Worm (Caenorhabditis elegans) whole organism, young adult: ENCODE measurements around the gene trp-1.

Experiments used
- F23B12.7 ChIP-seq: sonication (generic microtip); optimal IDR thresholded peaks from 2 replicates; lab custom pipeline; 2017; ENCODE audit warnings: missing genetic modification characterization, mild to moderate bottlenecking, missing compliant biosample characterization, antibody characterized with exemption, moderate library complexity; ENCODE audit not compliant: insufficient read depth
- F37B4.10 ChIP-seq: fragments of 200-800 bp; sonication (Bioruptor generic); IDR thresholded peaks from 2 replicates; pipeline ENCODE4 v1.3.6; 2022; ENCODE audit warnings: missing genetic modification characterization, missing compliant biosample characterization
- F57C9.4 ChIP-seq: sonication (generic microtip); optimal IDR thresholded peaks from 2 replicates; lab custom pipeline; 2017; ENCODE audit warnings: mild to moderate bottlenecking, missing genetic modification characterization, missing compliant biosample characterization
- Y53F4B.3 ChIP-seq: fragments of 200-800 bp; sonication (Bioruptor generic); IDR thresholded peaks from 2 replicates; pipeline ENCODE4 v1.3.6; 2022; ENCODE audit warnings: missing genetic modification reagents, missing genetic modification characterization, missing compliant biosample characterization
- attf-3 ChIP-seq: fragments of 200-800 bp; sonication (Bioruptor generic); conservative IDR thresholded peaks from 2 replicates; pipeline ENCODE4 v1.3.6; 2022; ENCODE audit warnings: missing genetic modification reagents, missing genetic modification characterization, missing compliant biosample characterization
- attf-6 ChIP-seq: fragments of 200-800 bp; sonication (Bioruptor generic); IDR thresholded peaks from 2 replicates; pipeline ENCODE4 v1.3.6; 2022; ENCODE audit warnings: missing genetic modification reagents, missing genetic modification characterization, missing compliant biosample characterization
- ccch-3 ChIP-seq: fragments of 200-800 bp; sonication (Bioruptor generic); optimal IDR thresholded peaks from 2 replicates; lab custom pipeline; 2018; ENCODE audit warnings: mild to moderate bottlenecking, missing genetic modification characterization, missing compliant biosample characterization
- cebp-1 ChIP-seq, 2 experiments: fragments of 200-800 bp in 1 of 2; sonication (Bioruptor generic) in 1 of 2; sonication (generic microtip) in 1 of 2; IDR thresholded peaks in 1 of 2; optimal IDR thresholded peaks in 1 of 2; 2 replicates each; pipeline versions ENCODE4 v1.3.6 to Lab custom; 2017 to 2022; ENCODE audit warnings: missing compliant biosample characterization in 2 of 2, missing genetic modification characterization in 2 of 2, mild to moderate bottlenecking in 1 of 2, missing genetic modification reagents in 1 of 2, moderate library complexity in 1 of 2
- ceh-40 ChIP-seq: fragments of 200-800 bp; sonication (Bioruptor generic); IDR thresholded peaks from 2 replicates; pipeline ENCODE4 v1.3.6; 2022; ENCODE audit warnings: missing genetic modification characterization, missing compliant biosample characterization
- ceh-91 ChIP-seq: fragments of 200-800 bp; sonication (Bioruptor generic); IDR thresholded peaks from 2 replicates; pipeline ENCODE4 v1.3.6; 2022; ENCODE audit warnings: missing genetic modification reagents, missing genetic modification characterization, missing compliant biosample characterization
- egl-18 ChIP-seq: fragments of 200-800 bp; sonication (Bioruptor generic); IDR thresholded peaks from 2 replicates; pipeline ENCODE4 v1.3.6; 2022; ENCODE audit warnings: missing genetic modification reagents, missing genetic modification characterization, missing compliant biosample characterization
- hrde-1 ChIP-seq: sonication (generic microtip); optimal IDR thresholded peaks from 2 replicates; lab custom pipeline; 2016; ENCODE audit warnings: missing genetic modification characterization, mild to moderate bottlenecking, missing compliant biosample characterization, moderate library complexity, missing genotype, missing genetic modification reagents, borderline replicate concordance
- lag-1 ChIP-seq: fragments of 200-800 bp; sonication (Bioruptor generic); IDR thresholded peaks from 2 replicates; pipeline ENCODE4 v1.3.6; 2022; ENCODE audit warnings: missing genetic modification reagents, missing genetic modification characterization, missing compliant biosample characterization
- lin-26 ChIP-seq: fragments of 200-800 bp; sonication (Bioruptor generic); IDR thresholded peaks from 2 replicates; pipeline ENCODE4 v1.3.6; 2022; ENCODE audit warnings: missing genetic modification reagents, missing genetic modification characterization, missing compliant biosample characterization
- lsl-1 ChIP-seq: fragments of 200-800 bp; sonication (Bioruptor generic); optimal IDR thresholded peaks from 2 replicates; lab custom pipeline; 2018; ENCODE audit warnings: mild to moderate bottlenecking, missing genetic modification characterization, moderate library complexity, missing compliant biosample characterization
- madf-10 ChIP-seq: sonication (generic microtip); optimal IDR thresholded peaks from 2 replicates; lab custom pipeline; 2016; ENCODE audit warnings: mild to moderate bottlenecking, missing genetic modification characterization, missing compliant biosample characterization
- nfya-1 ChIP-seq: sonication (generic microtip); optimal IDR thresholded peaks from 2 replicates; lab custom pipeline; 2017; ENCODE audit warnings: antibody characterized with exemption, missing compliant biosample characterization, missing genetic modification characterization, borderline replicate concordance; ENCODE audit not compliant: insufficient read depth
- nfya-2 ChIP-seq: fragments of 200-800 bp; sonication (Bioruptor generic); IDR thresholded peaks from 2 replicates; pipeline ENCODE4 v1.3.6; 2022; ENCODE audit warnings: missing genetic modification reagents, missing genetic modification characterization, missing compliant biosample characterization
- nhr-27 ChIP-seq: fragments of 200-800 bp; sonication (Bioruptor generic); optimal IDR thresholded peaks from 2 replicates; lab custom pipeline; 2018; ENCODE audit warnings: mild to moderate bottlenecking, missing genetic modification characterization, moderate library complexity, missing compliant biosample characterization
- repo-1 ChIP-seq: sonication (generic microtip); optimal IDR thresholded peaks from 2 replicates; lab custom pipeline; 2017; ENCODE audit warnings: mild to moderate bottlenecking, missing genetic modification characterization, missing compliant biosample characterization
- sea-2 ChIP-seq: fragments of 200-800 bp; sonication (Bioruptor generic); IDR thresholded peaks from 2 replicates; pipeline ENCODE4 v1.3.6; 2022; ENCODE audit warnings: missing genetic modification characterization, missing compliant biosample characterization
- tlf-1 ChIP-seq: fragments of 200-800 bp; sonication (Bioruptor generic); optimal IDR thresholded peaks from 2 replicates; lab custom pipeline; 2018; ENCODE audit warnings: mild to moderate bottlenecking, missing genetic modification characterization, missing compliant biosample characterization
- zfh-2 ChIP-seq: fragments of 200-800 bp; sonication (Bioruptor generic); conservative IDR thresholded peaks from 2 replicates; pipeline ENCODE4 v1.3.6; 2022; ENCODE audit warnings: missing genetic modification reagents, missing genetic modification characterization, missing compliant biosample characterization
- zim-3 ChIP-seq: sonication (generic microtip); optimal IDR thresholded peaks from 2 replicates; lab custom pipeline; 2017; ENCODE audit warnings: mild to moderate bottlenecking, missing genetic modification characterization, moderate library complexity, missing compliant biosample characterization

trp-1 gene

DNA sequence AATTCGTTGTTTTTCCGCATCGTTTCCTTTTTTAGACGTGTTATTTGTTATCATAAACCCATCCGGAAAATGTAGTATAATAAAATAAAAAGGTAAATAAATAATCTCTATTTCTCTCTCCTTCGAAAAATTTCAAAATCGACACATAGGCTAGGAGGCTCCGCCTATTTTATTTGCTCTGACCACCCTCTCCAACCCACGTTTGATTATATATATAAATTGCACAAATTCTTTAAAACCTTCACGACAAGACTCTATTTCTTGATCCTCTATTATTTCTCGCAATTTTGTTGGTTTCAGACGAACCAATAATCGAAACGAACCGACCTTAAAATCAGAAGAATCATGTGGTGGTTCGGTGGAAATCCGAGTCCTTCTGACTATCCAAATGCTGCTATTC, 45.9 kb downstream of the trp-1 start, which contains the start of gene doxa-1:
TSS of gene doxa-1 (plus strand) at position 301 of the 400 bp plus-strand sequence.
- TF ChIP-seq lsl-1 = no peak
- no peak for TF ChIP-seq attf-3 (GFP tag; lab: Robert Waterston, UW)
- no peak for TF ChIP-seq sea-2
- no peak for TF ChIP-seq F23B12.7
- TF ChIP-seq attf-6 = no peak
- no peak for TF ChIP-seq repo-1 (tag; lab: Kevin White, UChicago)
- no peak for TF ChIP-seq nhr-27 (tag; lab: Kevin White, UChicago)
- no peak for TF ChIP-seq nfya-2
- TF ChIP-seq tlf-1 (GFP tag; lab: Kevin White, UChicago) = no peak
- TF ChIP-seq cebp-1 (GFP tag; IDR thresholded peaks at IDR 0.05; lab: Robert Waterston, UW) = no peak
- no peak for TF ChIP-seq cebp-1 (tag; optimal IDR thresholded peaks at IDR 0.05; lab: Kevin White, UChicago)
- TF ChIP-seq zim-3 (tag; lab: Kevin White, UChicago) = no peak
- TF ChIP-seq Y53F4B.3 (GFP tag; lab: Robert Waterston, UW) = no peak
- no peak for TF ChIP-seq ceh-91 (GFP tag; lab: Robert Waterston, UW)
- TF ChIP-seq egl-18 (GFP tag; lab: Robert Waterston, UW) = no peak
- TF ChIP-seq nfya-1 (tag; lab: Kevin White, UChicago) = no peak
- TF ChIP-seq F37B4.10 = no peak

DNA sequence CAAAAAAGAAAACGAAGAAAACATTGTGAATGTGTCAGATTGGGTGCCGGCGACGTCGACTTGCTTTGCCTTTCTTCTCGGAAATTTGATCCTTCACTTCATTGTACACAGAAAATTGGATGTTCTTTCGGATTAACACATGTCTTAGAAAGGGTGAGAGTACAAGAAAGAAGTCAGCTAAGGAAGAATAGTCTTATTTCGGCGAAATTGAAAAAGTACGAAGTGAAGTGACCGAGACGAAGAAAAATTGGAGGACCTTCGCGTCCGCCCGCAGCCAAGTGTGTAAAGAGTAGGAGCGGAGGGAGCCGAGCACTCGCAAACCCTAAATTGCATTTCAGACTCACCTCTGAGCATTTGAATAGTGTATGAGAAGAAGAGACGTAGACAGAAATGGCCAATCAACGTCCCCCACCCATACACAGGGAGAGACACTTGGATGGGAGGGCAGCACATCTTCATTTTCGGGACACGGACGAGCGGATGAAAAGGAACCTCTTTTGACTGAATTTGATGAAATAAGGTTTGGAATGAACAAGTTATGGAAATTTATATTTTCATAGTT, 53.7 kb downstream of the trp-1 start, which contains the start of gene glr-1:
TSS of gene glr-1 (minus strand) at position 51 of the 562 bp plus-strand sequence.
- TF ChIP-seq hrde-1 (tag; lab: Kevin White, UChicago) (no peak), lin-26 (GFP tag; lab: Robert Waterston, UW) (no peak), lag-1 (GFP tag; lab: Robert Waterston, UW) (0 out of 2 replicates have a peak, but pooled peaks have one; percentile 17)

ce11 chrIII:8589195-8589594, 54.3 kb downstream of the trp-1 start, which contains the start of gene fip-3:
Gene fip-3, minus strand, starts transcription at chrIII:8589488.
- no peak for TF ChIP-seq ccch-3 (GFP tag; lab: Kevin White, UChicago)
- no peak for TF ChIP-seq F57C9.4

ce11 chrIII:8590882-8591281, 56.0 kb downstream of the trp-1 start, which contains the start of gene fipr-16:
Gene fipr-16, minus strand, starts transcription at chrIII:8590982.
- TF ChIP-seq madf-10 (tag; lab: Kevin White, UChicago) (no peak), ceh-40 (no peak), zfh-2 (GFP tag; lab: Robert Waterston, UW) (no peak), F57C9.4 (no peak)
